Fruit fly (Drosophila melanogaster) whole organism, prepupa: ENCODE measurements around the gene CG31128.

Experiments used
- CG15336 ChIP-seq: fragments of 200-800 bp; sonication (Bioruptor generic); IDR thresholded peaks from 2 replicates; pipeline ENCODE4 v1.3.6; 2022; ENCODE audit warnings: missing biosample characterization, missing genetic modification characterization
- CG31627 ChIP-seq: fragments of 200-800 bp; sonication (Bioruptor generic); optimal IDR thresholded peaks from 3 replicates; lab custom pipeline; 2016; ENCODE audit warnings: missing biosample characterization, missing genetic modification characterization
- CG32006 ChIP-seq: fragments of 200-800 bp; sonication (Bioruptor generic); optimal IDR thresholded peaks from 3 replicates; lab custom pipeline; 2017; ENCODE audit warnings: missing biosample characterization, mild to moderate bottlenecking, missing genetic modification characterization
- CG3919 ChIP-seq: fragments of 200-800 bp; sonication (Bioruptor generic); optimal IDR thresholded peaks from 3 replicates; lab custom pipeline; 2016; ENCODE audit warnings: missing biosample characterization, missing genetic modification characterization
- CG4318 ChIP-seq: fragments of 200-800 bp; sonication (Bioruptor generic); optimal IDR thresholded peaks from 3 replicates; lab custom pipeline; 2017; ENCODE audit warnings: missing biosample characterization, mild to moderate bottlenecking, missing genetic modification characterization
- CG6854 ChIP-seq: fragments of 200-800 bp; sonication (Bioruptor generic); optimal IDR thresholded peaks from 2 replicates; lab custom pipeline; 2017; ENCODE audit warnings: missing biosample characterization, mild to moderate bottlenecking, missing genetic modification characterization
- CG8632 ChIP-seq: fragments of 200-800 bp; sonication (Bioruptor generic); optimal IDR thresholded peaks from 3 replicates; lab custom pipeline; 2016; ENCODE audit warnings: missing biosample characterization, missing genetic modification characterization
- CG9139 ChIP-seq: fragments of 200-800 bp; sonication (Bioruptor generic); optimal IDR thresholded peaks from 3 replicates; lab custom pipeline; 2017; ENCODE audit warnings: missing biosample characterization, mild to moderate bottlenecking, missing genetic modification characterization
- Sox14 ChIP-seq: fragments of 200-800 bp; sonication (Bioruptor generic); optimal IDR thresholded peaks from 3 replicates; lab custom pipeline; 2016; ENCODE audit warnings: missing biosample characterization, missing genetic modification characterization
- Sox15 ChIP-seq: fragments of 200-800 bp; sonication (Bioruptor generic); optimal IDR thresholded peaks from 3 replicates; lab custom pipeline; 2016; ENCODE audit warnings: missing biosample characterization, missing genetic modification characterization
- esn ChIP-seq: fragments of 200-800 bp; sonication (Bioruptor generic); optimal IDR thresholded peaks from 2 replicates; lab custom pipeline; 2016; ENCODE audit warnings: missing biosample characterization, mild to moderate bottlenecking, missing genetic modification characterization, moderate library complexity
- ss ChIP-seq, 2 experiments: fragments of 200-800 bp; sonication (Bioruptor generic); optimal IDR thresholded peaks; 2 replicates in 1 of 2; 3 replicates in 1 of 2; lab custom pipeline; 2017 to 2018; ENCODE audit warnings: mild to moderate bottlenecking in 2 of 2, missing biosample characterization in 2 of 2, missing genetic modification characterization in 2 of 2, moderate library complexity in 1 of 2
- topi ChIP-seq: fragments of 200-800 bp; sonication (Bioruptor generic); optimal IDR thresholded peaks from 3 replicates; lab custom pipeline; 2016; ENCODE audit warnings: missing biosample characterization, missing genetic modification characterization

- TF ChIP-seq CG6854 (GFP tag; lab: Kevin White, UChicago): no peak
- TF ChIP-seq Sox14 (GFP tag; lab: Kevin White, UChicago): no peak
- TF ChIP-seq topi: no peak
- TF ChIP-seq CG31627 (GFP tag; lab: Kevin White, UChicago): no peak
- TF ChIP-seq CG8632: no peak
- TF ChIP-seq ss (GFP tag; optimal IDR thresholded peaks at IDR 0.05; lab: Kevin White, UChicago): no peak
- no peak for TF ChIP-seq CG4318 (GFP tag; lab: Kevin White, UChicago)
- TF ChIP-seq Sox15: no peak
- no peak for TF ChIP-seq CG3919
- TF ChIP-seq CG9139 (GFP tag; lab: Kevin White, UChicago): no peak
- no peak for TF ChIP-seq CG15336 (GFP tag; lab: Robert Waterston, UW)
- TF ChIP-seq CG32006 (GFP tag; lab: Kevin White, UChicago): no peak
- no peak for TF ChIP-seq esn
Observed at dm6 chr3R:24503627-24504026, 34.4 kb downstream of the CG31128 start.
